Worm (Caenorhabditis elegans) whole organism, L4/young adult: Measurements from ENCODE around the gene cyp-32A1.

Source experiments
- W03F9.2 ChIP-seq: fragments of 150-350 bp; optimal IDR thresholded peaks from 2 replicates; lab custom pipeline; 2014; ENCODE audit warnings: missing biosample characterization, missing genetic modification characterization
- him-1 ChIP-seq: sonication (generic microtip); optimal IDR thresholded peaks from 2 replicates; lab custom pipeline; 2016; ENCODE audit warnings: missing genotype, missing genetic modification reagents, missing genetic modification characterization, missing compliant biosample characterization

- no peak for TF ChIP-seq him-1 (tag; lab: Kevin White, UChicago)
- TF ChIP-seq W03F9.2 = no peak
Observed at ce11 chrV:7793067-7793466, 11.5 kb downstream of the cyp-32A1 start, which contains the start of gene flp-21.
